Worm (Caenorhabditis elegans) whole organism, midembryonic: ENCODE results near the gene nhr-53.

Source experiments
- cog-1 ChIP-seq: sonication (generic microtip); optimal IDR thresholded peaks from 2 replicates; lab custom pipeline; 2016; ENCODE audit warnings: missing genetic modification characterization, missing compliant biosample characterization
- flt-1 ChIP-seq: fragments of 200-800 bp; sonication (Bioruptor generic); IDR thresholded peaks from 2 replicates; pipeline ENCODE4 v1.3.6; 2022; ENCODE audit warnings: missing genetic modification characterization, missing compliant biosample characterization
- ztf-23 ChIP-seq: fragments of 200-800 bp; sonication (Bioruptor generic); IDR thresholded peaks from 2 replicates; pipeline ENCODE4 v1.3.6; 2022; ENCODE audit warnings: missing genetic modification reagents, missing genetic modification characterization, missing compliant biosample characterization

- TF ChIP-seq cog-1 = no peak
- no peak for TF ChIP-seq ztf-23 (GFP tag; lab: Robert Waterston, UW)
- TF ChIP-seq flt-1 (GFP tag; lab: Robert Waterston, UW) = no peak
These were observed 16.4 kb upstream of the nhr-53 start, which contains the start of gene Y6E2A.5 for ce11 chrV:15718562-15718961.
